Worm (Caenorhabditis elegans): ENCODE results near the gene ZK185.3.

DNA sequence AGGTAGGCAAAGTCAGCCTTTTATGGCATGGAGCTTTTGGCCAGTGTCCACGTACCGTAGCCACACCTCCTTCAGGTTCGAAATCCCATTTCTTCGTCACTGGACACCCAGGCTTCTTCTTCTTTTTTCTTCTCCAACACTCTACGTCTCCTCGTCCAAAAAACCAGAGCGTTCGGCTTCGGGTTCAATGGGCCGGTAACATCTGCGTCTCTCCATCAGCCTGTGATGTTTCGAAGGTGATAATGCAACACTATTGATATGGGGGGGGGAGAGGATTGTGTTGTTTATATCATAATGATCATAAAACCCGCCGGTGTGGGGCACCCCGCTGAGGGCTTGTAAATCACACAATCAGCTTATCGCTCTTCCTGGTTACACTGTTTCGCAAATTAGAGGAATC, 5.3 kb downstream of the ZK185.3 start, which contains the start of gene ZK180.6:
- no peak for TF ChIP-seq nhr-232 (tag; optimal IDR thresholded peaks at IDR 0.05)
- no peak for TF ChIP-seq ceh-24 (tag; optimal IDR thresholded peaks at IDR 0.05)

All from whole organism, late embryonic.